Worm (Caenorhabditis elegans) whole organism, early embryonic: ENCODE measurements around the gene cal-7.

ENCODE experiments used
- B0310.2 ChIP-seq: sonication (generic microtip); optimal IDR thresholded peaks from 2 replicates; lab custom pipeline; 2016; ENCODE audit warnings: mild to moderate bottlenecking, missing genetic modification characterization, missing compliant biosample characterization
- F13C5.2 ChIP-seq: sonication (generic microtip); optimal IDR thresholded peaks from 2 replicates; lab custom pipeline; 2017; ENCODE audit warnings: mild to moderate bottlenecking, missing genetic modification characterization, inconsistent platforms, missing compliant biosample characterization
- aly-1 ChIP-seq: sonication (generic microtip); optimal IDR thresholded peaks from 2 replicates; lab custom pipeline; 2016; ENCODE audit warnings: missing genetic modification characterization, missing compliant biosample characterization
- ama-1 ChIP-seq: fragments of 150-350 bp; optimal IDR thresholded peaks from 2 replicates; lab custom pipeline; 2014
- ceh-13 ChIP-seq: fragments of 200-800 bp; sonication (Bioruptor generic); optimal IDR thresholded peaks from 2 replicates; lab custom pipeline; 2018; ENCODE audit warnings: mild to moderate bottlenecking, missing genetic modification characterization, missing compliant biosample characterization
- ceh-36 ChIP-seq: sonication (generic microtip); optimal IDR thresholded peaks from 2 replicates; lab custom pipeline; 2016; ENCODE audit warnings: missing genetic modification characterization, inconsistent platforms, missing compliant biosample characterization
- ets-7 ChIP-seq: sonication (generic microtip); optimal IDR thresholded peaks from 2 replicates; lab custom pipeline; 2016; ENCODE audit warnings: missing genotype, missing genetic modification characterization, missing compliant biosample characterization
- flt-1 ChIP-seq: fragments of 200-800 bp; sonication (Bioruptor generic); IDR thresholded peaks from 2 replicates; pipeline ENCODE4 v1.3.6; 2022; ENCODE audit warnings: missing genetic modification characterization, missing compliant biosample characterization
- hmbx-1 ChIP-seq: sonication (generic microtip); optimal IDR thresholded peaks from 2 replicates; lab custom pipeline; 2016; ENCODE audit warnings: mild to moderate bottlenecking, missing genetic modification characterization, missing compliant biosample characterization
- hmg-4 ChIP-seq: fragments of 200-800 bp; sonication (Bioruptor generic); optimal IDR thresholded peaks from 2 replicates; lab custom pipeline; 2018; ENCODE audit warnings: mild to moderate bottlenecking, missing genetic modification characterization, missing compliant biosample characterization
- hnd-1 ChIP-seq: sonication (generic microtip); optimal IDR thresholded peaks from 2 replicates; lab custom pipeline; 2016; ENCODE audit warnings: missing genetic modification characterization, missing compliant biosample characterization
- pes-1 ChIP-seq: fragments of 200-800 bp; sonication (Bioruptor generic); IDR thresholded peaks from 2 replicates; pipeline ENCODE4 v1.3.6; 2022; ENCODE audit warnings: missing genetic modification reagents, missing genetic modification characterization, missing compliant biosample characterization
- scrt-1 ChIP-seq: fragments of 200-800 bp; sonication (Bioruptor generic); IDR thresholded peaks from 2 replicates; pipeline ENCODE4 v1.3.6; 2022; ENCODE audit warnings: missing genetic modification characterization, missing compliant biosample characterization
- sea-1 ChIP-seq: fragments of 200-800 bp; sonication (Bioruptor generic); conservative IDR thresholded peaks from 2 replicates; pipeline ENCODE4 v1.3.6; 2022; ENCODE audit warnings: missing genetic modification characterization, missing compliant biosample characterization
- tbx-11 ChIP-seq: fragments of 200-800 bp; sonication (Bioruptor generic); IDR thresholded peaks from 2 replicates; pipeline ENCODE4 v1.3.6; 2022; ENCODE audit warnings: missing genetic modification characterization, missing compliant biosample characterization
- tbx-37 ChIP-seq: fragments of 200-800 bp; sonication (Bioruptor generic); conservative IDR thresholded peaks from 2 replicates; pipeline ENCODE4 v1.3.6; 2022; ENCODE audit warnings: missing genetic modification reagents, missing genetic modification characterization, missing compliant biosample characterization
- tra-4 ChIP-seq: sonication (generic microtip); optimal IDR thresholded peaks from 2 replicates; lab custom pipeline; 2017; ENCODE audit warnings: missing genetic modification characterization, missing compliant biosample characterization

Gene cal-7

ce11 chrV:9699216-9699615 is 34.7 kb upstream of the cal-7 start:
- TF ChIP-seq hmbx-1 (tag; lab: Kevin White, UChicago) (no peak), pes-1 (GFP tag; lab: Robert Waterston, UW) (no peak), hnd-1 (no peak), ets-7 (tag; lab: Kevin White, UChicago) (no peak)

- TF ChIP-seq tra-4 (tag; lab: Kevin White, UChicago) (no peak), ceh-13 (no peak), hmg-4 (GFP tag; lab: Kevin White, UChicago) (no peak), ama-1 (no peak), F13C5.2 (no peak), hnd-1 (no peak), flt-1 (GFP tag; lab: Robert Waterston, UW) (no peak), B0310.2 (no peak), ceh-36 (no peak), pes-1 (GFP tag; lab: Robert Waterston, UW) (no peak), scrt-1 (GFP tag; lab: Robert Waterston, UW) (no peak)
Measured at ce11 chrV:9701861-9702260, 32.0 kb upstream of the cal-7 start.

- TF ChIP-seq hmg-4 (GFP tag; lab: Kevin White, UChicago) (no peak), ceh-13 (no peak), ets-7 (tag; lab: Kevin White, UChicago) (no peak), flt-1 (GFP tag; lab: Robert Waterston, UW) (no peak), ceh-36 (no peak), tra-4 (tag; lab: Kevin White, UChicago) (no peak), B0310.2 (no peak), pes-1 (GFP tag; lab: Robert Waterston, UW) (no peak), scrt-1 (GFP tag; lab: Robert Waterston, UW) (no peak), tbx-11 (no peak), aly-1 (tag; lab: Kevin White, UChicago) (no peak), tbx-37 (GFP tag; lab: Robert Waterston, UW) (no peak), hmbx-1 (tag; lab: Kevin White, UChicago) (no peak), sea-1 (GFP tag; lab: Robert Waterston, UW) (no peak), F13C5.2 (no peak), ama-1 (no peak), hnd-1 (no peak)
Measured at ce11 chrV:9702755-9703154, 31.1 kb upstream of the cal-7 start, which contains the start of gene xbx-6. Gene xbx-6 (plus strand): TSS chrV:9703055.

ce11 chrV:9703549-9703948 is 30.4 kb upstream of the cal-7 start:
- TF ChIP-seq sea-1 (GFP tag; lab: Robert Waterston, UW) (no peak), tra-4 (tag; lab: Kevin White, UChicago) (no peak), ets-7 (tag; lab: Kevin White, UChicago) (no peak), ceh-13 (no peak), tbx-37 (GFP tag; lab: Robert Waterston, UW) (no peak), hmbx-1 (tag; lab: Kevin White, UChicago) (no peak)

- TF ChIP-seq tbx-11 = no peak
- no peak for TF ChIP-seq scrt-1 (GFP tag; lab: Robert Waterston, UW)
- TF ChIP-seq hnd-1 = no peak
- no peak for TF ChIP-seq sea-1 (GFP tag; lab: Robert Waterston, UW)
- no peak for TF ChIP-seq ceh-36
- no peak for TF ChIP-seq tbx-37 (GFP tag; lab: Robert Waterston, UW)
- TF ChIP-seq flt-1 (GFP tag; lab: Robert Waterston, UW) = no peak
- no peak for TF ChIP-seq aly-1 (tag; lab: Kevin White, UChicago)
- TF ChIP-seq hmbx-1 (tag; lab: Kevin White, UChicago) = no peak
- TF ChIP-seq ama-1 = no peak
- TF ChIP-seq ceh-13 = no peak
- no peak for TF ChIP-seq ets-7 (tag; lab: Kevin White, UChicago)
- TF ChIP-seq B0310.2 = no peak
- TF ChIP-seq F13C5.2 = no peak
- no peak for TF ChIP-seq pes-1 (GFP tag; lab: Robert Waterston, UW)
- no peak for TF ChIP-seq hmg-4 (GFP tag; lab: Kevin White, UChicago)
Measured at ce11 chrV:9704399-9704798, 29.5 kb upstream of the cal-7 start.

ce11 chrV:9706592-9706991 is 27.3 kb upstream of the cal-7 start:
- no peak for TF ChIP-seq ceh-36
- no peak for TF ChIP-seq hnd-1
- no peak for TF ChIP-seq ama-1
- TF ChIP-seq F13C5.2 = no peak
- no peak for TF ChIP-seq tbx-11
- no peak for TF ChIP-seq tbx-37 (GFP tag; lab: Robert Waterston, UW)
- TF ChIP-seq hmbx-1 (tag; lab: Kevin White, UChicago) = no peak
- no peak for TF ChIP-seq B0310.2
- TF ChIP-seq aly-1 (tag; lab: Kevin White, UChicago) = no peak
- no peak for TF ChIP-seq flt-1 (GFP tag; lab: Robert Waterston, UW)
- no peak for TF ChIP-seq ets-7 (tag; lab: Kevin White, UChicago)
- no peak for TF ChIP-seq sea-1 (GFP tag; lab: Robert Waterston, UW)
- no peak for TF ChIP-seq hmg-4 (GFP tag; lab: Kevin White, UChicago)
- TF ChIP-seq scrt-1 (GFP tag; lab: Robert Waterston, UW) = no peak
- no peak for TF ChIP-seq ceh-13
- TF ChIP-seq pes-1 (GFP tag; lab: Robert Waterston, UW) = no peak
- no peak for TF ChIP-seq tra-4 (tag; lab: Kevin White, UChicago)

ce11 chrV:9709747-9710146 is 24.2 kb upstream of the cal-7 start, which contains the start of gene tag-120:
Gene tag-120 (minus strand): TSS chrV:9709814.
- no peak for TF ChIP-seq sea-1 (GFP tag; lab: Robert Waterston, UW)
- TF ChIP-seq hmbx-1 (tag; lab: Kevin White, UChicago) = no peak
- TF ChIP-seq tbx-11 = no peak
- no peak for TF ChIP-seq ceh-36
- no peak for TF ChIP-seq ama-1
- TF ChIP-seq hnd-1 = no peak
- no peak for TF ChIP-seq F13C5.2
- no peak for TF ChIP-seq flt-1 (GFP tag; lab: Robert Waterston, UW)

- no peak for TF ChIP-seq hmbx-1 (tag; lab: Kevin White, UChicago)
- no peak for TF ChIP-seq ets-7 (tag; lab: Kevin White, UChicago)
- no peak for TF ChIP-seq flt-1 (GFP tag; lab: Robert Waterston, UW)
- TF ChIP-seq tra-4 (tag; lab: Kevin White, UChicago) = no peak
- no peak for TF ChIP-seq scrt-1 (GFP tag; lab: Robert Waterston, UW)
- no peak for TF ChIP-seq ama-1
- no peak for TF ChIP-seq ceh-13
Measured at ce11 chrV:9711174-9711573, 22.7 kb upstream of the cal-7 start.
